Fruit fly (Drosophila melanogaster): ENCODE results near the gene Edem1.

The Edem1 gene

DNA sequence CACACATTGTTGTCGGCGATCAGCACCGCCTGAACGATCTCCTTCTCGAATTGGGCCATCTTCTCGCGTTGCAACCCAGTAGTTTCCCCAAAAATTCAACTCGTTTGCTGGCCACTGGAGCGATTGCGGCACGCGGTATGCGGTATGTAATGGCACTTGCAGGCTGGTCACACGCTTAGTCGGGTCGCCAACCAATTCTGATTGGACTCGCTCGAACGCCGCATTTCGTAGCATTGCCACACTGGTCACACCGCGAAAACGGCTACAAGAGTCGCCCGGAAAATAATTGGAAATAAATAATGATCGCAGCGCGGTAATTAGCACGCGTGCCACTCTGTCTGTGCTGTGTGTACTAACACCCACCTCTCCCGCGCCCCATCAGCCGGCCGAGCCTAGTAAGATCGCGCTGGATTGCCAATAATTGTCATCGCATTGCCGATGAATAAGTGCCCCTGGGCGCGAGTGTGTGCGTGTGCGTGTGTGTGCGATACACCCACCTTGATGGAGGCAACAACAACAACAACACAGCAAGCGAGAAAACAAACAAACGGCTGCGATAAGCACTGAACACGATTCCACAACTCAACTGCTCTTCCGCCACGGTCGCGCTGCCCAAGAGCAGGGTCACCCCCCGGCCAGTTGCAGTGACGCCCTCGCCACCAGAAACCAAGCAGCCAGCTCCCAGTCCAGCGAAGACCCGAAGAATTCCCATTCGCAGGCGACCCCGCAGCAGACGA is 14.3 kb upstream of the Edem1 start, which contains the start of the genes eIF2Bepsilon and Ocrl (continued):
- no peak for TF ChIP-seq maf-S (GFP tag; optimal IDR thresholded peaks at IDR 0.05)
- no peak for TF ChIP-seq CG9437 (GFP tag; optimal IDR thresholded peaks at IDR 0.05)
- TF ChIP-seq Dp (GFP tag; optimal IDR thresholded peaks at IDR 0.05), result peak; percentile 55
- no peak for TF ChIP-seq CG6272 (GFP tag; IDR thresholded peaks at IDR 0.05)
- TF ChIP-seq sens (GFP tag), result peak; percentile 20
- TF ChIP-seq gcm (GFP tag; optimal IDR thresholded peaks at IDR 0.05), result no peak
- TF ChIP-seq HLHmδ (GFP tag; optimal IDR thresholded peaks at IDR 0.05), result peak; percentile 70
- no peak for TF ChIP-seq Kr (GFP tag; optimal IDR thresholded peaks at IDR 0.05)
- peak; percentile 33 for TF ChIP-seq mirr (GFP tag; optimal IDR thresholded peaks at IDR 0.05)
- peak; percentile 44; the same call in 1 of the 2 replicates for TF ChIP-seq CG13287 (GFP tag; IDR thresholded peaks at IDR 0.05; ENCODE audit: partially characterized antibody)
- TF ChIP-seq eyg (GFP tag; optimal IDR thresholded peaks at IDR 0.05), result no peak
- TF ChIP-seq nerfin-2 (GFP tag; IDR thresholded peaks at IDR 0.05; ENCODE audit: partially characterized antibody), result no peak
- peak; percentile 94 for TF ChIP-seq Ets65A (GFP tag)
- TF ChIP-seq Dbx (GFP tag; IDR thresholded peaks at IDR 0.05), result no peak
- no peak for TF ChIP-seq da (GFP tag; optimal IDR thresholded peaks at IDR 0.05)
- no peak for TF ChIP-seq CkIIα-i1 (GFP tag; IDR thresholded peaks at IDR 0.05)
- TF ChIP-seq CG10274 (GFP tag; optimal IDR thresholded peaks at IDR 0.05), result peak; percentile 59
- no peak for TF ChIP-seq Side (GFP tag; optimal IDR thresholded peaks at IDR 0.05)
- peak; percentile 73 for TF ChIP-seq YL-1 (GFP tag; optimal IDR thresholded peaks at IDR 0.05)
- no peak for TF ChIP-seq Oaz (GFP tag; IDR thresholded peaks at IDR 0.05)
- no peak for TF ChIP-seq slbo (GFP tag; IDR thresholded peaks at IDR 0.05)
- TF ChIP-seq Sry-δ (GFP tag; optimal IDR thresholded peaks at IDR 0.05), result peak; percentile 61
- no peak for TF ChIP-seq grau (tag; optimal IDR thresholded peaks at IDR 0.05)
- TF ChIP-seq vvl (GFP tag; IDR thresholded peaks at IDR 0.05), result peak; percentile 39; the same call in 1 of the 2 replicates
- TF ChIP-seq Poxn (GFP tag; IDR thresholded peaks at IDR 0.05), result no peak
- TF ChIP-seq CG17802 (tag; optimal IDR thresholded peaks at IDR 0.05), result no peak
- 0 out of 4 replicates have a peak, but pooled peaks have one; percentile 58 for TF ChIP-seq chinmo (GFP tag; IDR thresholded peaks at IDR 0.05; ENCODE audit: partially characterized antibody)
- TF ChIP-seq CG10209 (GFP tag; optimal IDR thresholded peaks at IDR 0.05), result no peak
- TF ChIP-seq gro (GFP tag; optimal IDR thresholded peaks at IDR 0.05), result peak; percentile 42
- TF ChIP-seq sc (optimal IDR thresholded peaks at IDR 0.05), result no peak
- TF ChIP-seq sc (GFP tag; optimal IDR thresholded peaks at IDR 0.05), result no peak
- TF ChIP-seq Pdp1 (GFP tag; optimal IDR thresholded peaks at IDR 0.05), result peak in 1 of 2 experiments; percentile 55
- no peak for TF ChIP-seq CG10431 (GFP tag; optimal IDR thresholded peaks at IDR 0.05)
- TF ChIP-seq CG14014 (GFP tag; IDR thresholded peaks at IDR 0.05), result no peak
- TF ChIP-seq wek (GFP tag; optimal IDR thresholded peaks at IDR 0.05), result no peak
- TF ChIP-seq CG2875 (GFP tag; optimal IDR thresholded peaks at IDR 0.05), result no peak
- no peak for TF ChIP-seq MTF-1 (GFP tag; optimal IDR thresholded peaks at IDR 0.05; ENCODE audit: borderline replicate concordance)
- peak; percentile 4 for TF ChIP-seq CG30403 (GFP tag; optimal IDR thresholded peaks at IDR 0.05)
- peak; percentile 49 for TF ChIP-seq Ets97D (GFP tag; optimal IDR thresholded peaks at IDR 0.05)
- 0 out of 3 replicates have a peak, but pooled peaks have one; percentile 24 for TF ChIP-seq knrl (GFP tag; IDR thresholded peaks at IDR 0.05; ENCODE audit: partially characterized antibody)
- TF ChIP-seq Ssrp (tag; optimal IDR thresholded peaks at IDR 0.05), result no peak
- no peak; the same call in 1 of the 2 replicates for TF ChIP-seq sna (GFP tag; IDR thresholded peaks at IDR 0.05; ENCODE audit: partially characterized antibody)
- TF ChIP-seq CG6683 (GFP tag; optimal IDR thresholded peaks at IDR 0.05), result peak; percentile 3
- no peak for TF ChIP-seq CG18011 (GFP tag; optimal IDR thresholded peaks at IDR 0.05)
- no peak for TF ChIP-seq gsb (GFP tag; IDR thresholded peaks at IDR 0.05)
- no peak for TF ChIP-seq CG12104 (GFP tag; optimal IDR thresholded peaks at IDR 0.05)
- TF ChIP-seq Oli (tag; optimal IDR thresholded peaks at IDR 0.05), result no peak
- TF ChIP-seq phol (tag; optimal IDR thresholded peaks at IDR 0.05), result peak; percentile 49
- no peak for TF ChIP-seq CG12769 (tag; optimal IDR thresholded peaks at IDR 0.05)
